Fruit fly (Drosophila melanogaster) ovary, adult (tissue): ENCODE results near the gene CadN.

Experiments
- CG17801 ChIP-seq: fragments of 200-800 bp; optimal IDR thresholded peaks from 2 replicates; lab custom pipeline; 2019; ENCODE audit warnings: missing biosample characterization, mild to moderate bottlenecking, missing genetic modification characterization, moderate library complexity; ENCODE audit not compliant: partially characterized antibody

Gene CadN

dm6 chr2L:17603152-17603551, 175.0 kb downstream of the CadN start:
- TF ChIP-seq CG17801, result no peak
